Fruit fly (Drosophila melanogaster) whole organism, embryonic: ENCODE measurements around the gene Lgr3.
A peak's percentile ranks its signal among the peaks of the same experiment; 100 is the strongest.

ENCODE experiments used
- Abd-B ChIP-seq: fragments of 200-800 bp; sonication (Bioruptor generic); optimal IDR thresholded peaks from 2 replicates; lab custom pipeline; 2018; ENCODE audit warnings: missing biosample characterization, mild to moderate bottlenecking, missing genetic modification characterization, moderate library complexity
- Antp ChIP-seq: fragments of 200-800 bp; sonication (Bioruptor generic); optimal IDR thresholded peaks from 3 replicates; lab custom pipeline; 2016; ENCODE audit warnings: missing biosample characterization, missing genetic modification characterization
- Atf-2 ChIP-seq: fragments of 200-800 bp; sonication (Bioruptor generic); optimal IDR thresholded peaks from 2 replicates; lab custom pipeline; 2016; ENCODE audit warnings: missing biosample characterization, missing genetic modification characterization
- CG10209 ChIP-seq: fragments of 200-800 bp; sonication (Bioruptor generic); optimal IDR thresholded peaks from 3 replicates; lab custom pipeline; 2017; ENCODE audit warnings: missing biosample characterization, mild to moderate bottlenecking, missing genetic modification characterization, missing genetic modification reagents
- CG11247 ChIP-seq: fragments of 200-800 bp; sonication (Bioruptor generic); IDR thresholded peaks from 2 replicates; pipeline ENCODE4 v1.3.6; 2022; ENCODE audit warnings: missing biosample characterization, missing genetic modification characterization
- CG11456 ChIP-seq: fragments of 200-800 bp; sonication (Bioruptor generic); IDR thresholded peaks from 3 replicates; pipeline ENCODE4 v1.3.6; 2022; ENCODE audit warnings: missing biosample characterization, missing genetic modification characterization
- CG11695 ChIP-seq: fragments of 200-800 bp; sonication (Bioruptor generic); IDR thresholded peaks from 3 replicates; pipeline ENCODE4 v1.3.6; 2022; ENCODE audit warnings: missing biosample characterization, missing genetic modification characterization
- CG11723 ChIP-seq: fragments of 200-800 bp; sonication (Bioruptor generic); optimal IDR thresholded peaks from 2 replicates; lab custom pipeline; 2017; ENCODE audit warnings: missing biosample characterization, mild to moderate bottlenecking, missing genetic modification characterization
- CG14050 ChIP-seq: fragments of 200-800 bp; sonication (Bioruptor generic); IDR thresholded peaks from 3 replicates; pipeline ENCODE4 v1.3.6; 2022; ENCODE audit warnings: missing biosample characterization, missing genetic modification characterization
- CG2199 ChIP-seq: fragments of 200-800 bp; sonication (Bioruptor generic); IDR thresholded peaks from 3 replicates; pipeline ENCODE4 v1.3.6; 2022; ENCODE audit warnings: missing biosample characterization, missing genetic modification characterization
- CG32772 ChIP-seq: fragments of 200-800 bp; sonication (Bioruptor generic); IDR thresholded peaks from 2 replicates; pipeline ENCODE4 v1.3.6; 2022; ENCODE audit warnings: missing biosample characterization, missing genetic modification characterization
- CG4328 ChIP-seq: fragments of 200-800 bp; sonication (Bioruptor generic); optimal IDR thresholded peaks from 3 replicates; lab custom pipeline; 2017; ENCODE audit warnings: missing biosample characterization, missing genetic modification reagents, missing genetic modification characterization
- CG43689 ChIP-seq: fragments of 200-800 bp; sonication (Bioruptor generic); IDR thresholded peaks from 2 replicates; pipeline ENCODE4 v1.3.6; 2022; ENCODE audit warnings: missing biosample characterization, missing genetic modification characterization
- CG4424 ChIP-seq: fragments of 200-800 bp; sonication (Bioruptor generic); optimal IDR thresholded peaks from 3 replicates; lab custom pipeline; 2016; ENCODE audit warnings: missing biosample characterization, missing genetic modification characterization
- CG6854 ChIP-seq: fragments of 200-800 bp; sonication (Bioruptor generic); optimal IDR thresholded peaks from 3 replicates; lab custom pipeline; 2017; ENCODE audit warnings: missing biosample characterization, mild to moderate bottlenecking, missing genetic modification characterization
- CG7963 ChIP-seq: fragments of 200-800 bp; sonication (Bioruptor generic); IDR thresholded peaks from 3 replicates; pipeline ENCODE4 v1.3.6; 2022; ENCODE audit warnings: missing biosample characterization, missing genetic modification characterization; ENCODE audit not compliant: partially characterized antibody
- CG8388 ChIP-seq: fragments of 200-800 bp; sonication (Bioruptor generic); optimal IDR thresholded peaks from 2 replicates; lab custom pipeline; 2019; ENCODE audit warnings: missing biosample characterization, mild to moderate bottlenecking, missing genetic modification characterization, moderate library complexity
- CG8765 ChIP-seq: fragments of 200-800 bp; sonication (Bioruptor generic); IDR thresholded peaks from 2 replicates; pipeline ENCODE4 v1.3.6; 2022; ENCODE audit warnings: missing biosample characterization, missing genetic modification characterization
- CG8924 ChIP-seq: fragments of 200-800 bp; optimal IDR thresholded peaks from 3 replicates; lab custom pipeline; 2019; ENCODE audit warnings: missing biosample characterization, mild to moderate bottlenecking, missing genetic modification characterization, moderate library complexity
- CG8944 ChIP-seq: fragments of 200-800 bp; sonication (Bioruptor generic); optimal IDR thresholded peaks from 3 replicates; lab custom pipeline; 2016; ENCODE audit warnings: missing biosample characterization, missing genetic modification characterization
- CG9215 ChIP-seq: fragments of 200-800 bp; sonication (Bioruptor generic); IDR thresholded peaks from 2 replicates; pipeline ENCODE4 v1.3.6; 2022; ENCODE audit warnings: missing biosample characterization, missing genetic modification characterization
- CkIIα-i1 ChIP-seq: fragments of 200-800 bp; sonication (Bioruptor generic); IDR thresholded peaks from 2 replicates; pipeline ENCODE4 v1.3.6; 2022; ENCODE audit warnings: missing biosample characterization, missing genetic modification characterization
- Ets65A ChIP-seq: fragments of 200-800 bp; sonication (Bioruptor generic); peaks from one replicate; lab custom pipeline; 2016; ENCODE audit warnings: missing biosample characterization, missing genetic modification characterization
- GATAe ChIP-seq: fragments of 200-800 bp; sonication (Bioruptor generic); conservative IDR thresholded peaks from 2 replicates; pipeline ENCODE4 v1.3.6; 2022; ENCODE audit warnings: missing biosample characterization, missing genetic modification characterization
- HLH4C ChIP-seq: fragments of 200-800 bp; sonication (Bioruptor generic); IDR thresholded peaks from 3 replicates; pipeline ENCODE4 v1.3.6; 2022; ENCODE audit warnings: missing biosample characterization, missing genetic modification characterization; ENCODE audit not compliant: partially characterized antibody
- HmgZ ChIP-seq: fragments of 200-800 bp; sonication (Bioruptor generic); optimal IDR thresholded peaks from 2 replicates; lab custom pipeline; 2018; ENCODE audit warnings: missing biosample characterization, mild to moderate bottlenecking, missing genetic modification characterization
- Hr39 ChIP-seq: fragments of >200 bp; optimal IDR thresholded peaks from 2 replicates; lab custom pipeline; 2017
- Med ChIP-seq: fragments of 200-800 bp; sonication (Bioruptor generic); peaks from one replicate; lab custom pipeline; 2016; ENCODE audit warnings: missing biosample characterization, missing genetic modification characterization, mild to moderate bottlenecking, inconsistent platforms, moderate library complexity
- Mes4 ChIP-seq: fragments of 200-800 bp; sonication (Bioruptor generic); optimal IDR thresholded peaks from 2 replicates; lab custom pipeline; 2016; ENCODE audit warnings: missing biosample characterization, missing genetic modification characterization
- NC2β ChIP-seq: fragments of 200-800 bp; sonication (Bioruptor generic); optimal IDR thresholded peaks from 2 replicates; lab custom pipeline; 2016; ENCODE audit warnings: missing biosample characterization, missing genetic modification characterization
- Rfx ChIP-seq: fragments of 200-800 bp; sonication (Bioruptor generic); IDR thresholded peaks from 2 replicates; pipeline ENCODE4 v1.3.6; 2022; ENCODE audit warnings: missing biosample characterization, missing genetic modification characterization
- Side ChIP-seq: fragments of 200-800 bp; sonication (Bioruptor generic); optimal IDR thresholded peaks from 2 replicates; lab custom pipeline; 2016; ENCODE audit warnings: missing biosample characterization, missing genetic modification characterization
- Sry-β ChIP-seq: fragments of 200-800 bp; sonication (Bioruptor generic); optimal IDR thresholded peaks from 2 replicates; lab custom pipeline; 2018; ENCODE audit warnings: missing biosample characterization, mild to moderate bottlenecking, missing genetic modification characterization, moderate library complexity
- Vsx1 ChIP-seq: fragments of 200-800 bp; sonication (Bioruptor generic); optimal IDR thresholded peaks from 2 replicates; lab custom pipeline; 2017; ENCODE audit warnings: missing biosample characterization, mild to moderate bottlenecking, missing genetic modification characterization, missing genetic modification reagents
- az2 ChIP-seq: fragments of 200-800 bp; sonication (Bioruptor generic); optimal IDR thresholded peaks from 3 replicates; lab custom pipeline; 2016; ENCODE audit warnings: missing biosample characterization, missing genetic modification characterization
- bbx ChIP-seq: fragments of 200-800 bp; sonication (Bioruptor generic); IDR thresholded peaks from 2 replicates; pipeline ENCODE4 v1.3.6; 2022; ENCODE audit warnings: missing biosample characterization, missing genetic modification characterization; ENCODE audit not compliant: partially characterized antibody
- cato ChIP-seq: fragments of 200-800 bp; sonication (Bioruptor generic); optimal IDR thresholded peaks from 2 replicates; lab custom pipeline; 2016; ENCODE audit warnings: missing biosample characterization, missing genetic modification characterization, borderline replicate concordance
- ci ChIP-seq: fragments of 200-800 bp; sonication (Bioruptor generic); IDR thresholded peaks from 3 replicates; pipeline ENCODE4 v1.3.6; 2022; ENCODE audit warnings: missing biosample characterization, missing genetic modification characterization
- dpn ChIP-seq, 2 experiments: fragments of 200-800 bp; sonication (Bioruptor generic); optimal IDR thresholded peaks; 3 replicates each; lab custom pipeline; 2016; ENCODE audit warnings: missing biosample characterization in 2 of 2, missing genetic modification characterization in 2 of 2
- dysf ChIP-seq: fragments of 200-800 bp; sonication (Bioruptor generic); IDR thresholded peaks from 3 replicates; pipeline ENCODE4 v1.3.6; 2022; ENCODE audit warnings: missing biosample characterization, missing genetic modification characterization
- gcm2 ChIP-seq: fragments of 200-800 bp; sonication (Bioruptor generic); optimal IDR thresholded peaks from 2 replicates; lab custom pipeline; 2016; ENCODE audit warnings: missing biosample characterization, missing genetic modification characterization
- grau ChIP-seq: fragments of 200-800 bp; optimal IDR thresholded peaks from 3 replicates; lab custom pipeline; 2019; ENCODE audit warnings: missing biosample characterization, mild to moderate bottlenecking, missing genetic modification characterization, moderate library complexity
- oc ChIP-seq: fragments of 200-800 bp; sonication (Bioruptor generic); optimal IDR thresholded peaks from 2 replicates; lab custom pipeline; 2018; ENCODE audit warnings: missing biosample characterization, mild to moderate bottlenecking, missing genetic modification characterization, moderate library complexity
- otp ChIP-seq: fragments of 200-800 bp; sonication (Bioruptor generic); IDR thresholded peaks from 3 replicates; pipeline ENCODE4, ENCODE4 v1.3.6; 2022; ENCODE audit warnings: missing biosample characterization, missing genetic modification characterization
- pan ChIP-seq, 4 experiments: fragments of >200 bp in 3 of 4; fragments of 200-800 bp in 1 of 4; sonication (Bioruptor generic) in 1 of 4; optimal IDR thresholded peaks in 3 of 4; IDR thresholded peaks in 1 of 4; 2 replicates each; pipeline versions ENCODE4 v1.3.6 to Lab custom; 2017 to 2022; ENCODE audit warnings: missing biosample characterization in 2 of 4, missing genetic modification characterization in 2 of 4, mixed read lengths in 1 of 4
- pros ChIP-seq: fragments of 200-800 bp; sonication (Bioruptor generic); optimal IDR thresholded peaks from 3 replicates; lab custom pipeline; 2019; ENCODE audit warnings: missing biosample characterization, mild to moderate bottlenecking, missing genetic modification characterization, moderate library complexity
- pzg ChIP-seq: fragments of 200-800 bp; sonication (Bioruptor generic); optimal IDR thresholded peaks from 3 replicates; lab custom pipeline; 2018; ENCODE audit warnings: missing biosample characterization, mild to moderate bottlenecking, missing genetic modification characterization, moderate library complexity
- ranshi ChIP-seq: fragments of 200-800 bp; sonication (Bioruptor generic); IDR thresholded peaks from 2 replicates; pipeline ENCODE4 v1.3.6; 2022; ENCODE audit warnings: missing biosample characterization, missing genetic modification characterization
- repo ChIP-seq: fragments of 200-800 bp; sonication (Bioruptor generic); optimal IDR thresholded peaks from 2 replicates; lab custom pipeline; 2016; ENCODE audit warnings: missing biosample characterization, missing genetic modification characterization
- yki ChIP-seq: fragments of >200 bp; optimal IDR thresholded peaks from 3 replicates; lab custom pipeline; 2018
- zfh2 ChIP-seq: fragments of 200-800 bp; sonication (Bioruptor generic); optimal IDR thresholded peaks from 2 replicates; lab custom pipeline; 2016; ENCODE audit warnings: missing biosample characterization, missing genetic modification characterization

Lgr3 gene

dm6 chr3R:25661531-25662193 is 3.9 kb upstream of the Lgr3 start, which contains the start of gene RASSF8 (continued):
- TF ChIP-seq CG7963 (peak; percentile 44; the same call in 1 of the 3 replicates), CG9215 (GFP tag; lab: Robert Waterston, UW) (no peak), Hr39 (lab: Kevin White, UChicago) (no peak), CG14050 (GFP tag; lab: Robert Waterston, UW) (no peak), CG6854 (GFP tag; lab: Kevin White, UChicago) (no peak), zfh2 (peak; percentile 53), CG2199 (no peak), GATAe (GFP tag; lab: Robert Waterston, UW) (no peak), cato (GFP tag; lab: Kevin White, UChicago) (no peak), CG11723 (no peak), Rfx (GFP tag; lab: Robert Waterston, UW) (peak; percentile 76), HmgZ (peak; percentile 48), Vsx1 (no peak), bbx (GFP tag; lab: Robert Waterston, UW) (peak; percentile 64), CG11456 (peak; percentile 62; the same call in 1 of the 3 replicates), CG8944 (GFP tag; lab: Kevin White, UChicago) (peak; percentile 22), CG32772 (GFP tag; lab: Robert Waterston, UW) (no peak), NC2β (GFP tag; lab: Kevin White, UChicago) (no peak), dysf (GFP tag; lab: Robert Waterston, UW) (peak; percentile 28; the same call in 1 of the 3 replicates), CkIIα-i1 (GFP tag; lab: Robert Waterston, UW) (no peak), Atf-2 (GFP tag; lab: Kevin White, UChicago) (peak; percentile 43), gcm2 (GFP tag; lab: Kevin White, UChicago) (no peak), pzg (peak; percentile 39), CG43689 (GFP tag; lab: Robert Waterston, UW) (no peak)

- TF ChIP-seq Mes4 (GFP tag; lab: Kevin White, UChicago) (peak; percentile 15), HLH4C (no peak), CG11247 (GFP tag; lab: Robert Waterston, UW) (no peak), CG10209 (GFP tag; lab: Kevin White, UChicago) (no peak), CG8388 (no peak), CG8924 (no peak), ci (0 out of 3 replicates have a peak, but pooled peaks have one; percentile 24), pros (no peak), ranshi (no peak), Antp (GFP tag; lab: Kevin White, UChicago) (no peak), az2 (GFP tag; lab: Kevin White, UChicago) (peak; percentile 8), Ets65A (GFP tag; lab: Kevin White, UChicago) (peak; percentile 78), Abd-B (GFP tag; lab: Kevin White, UChicago) (no peak), oc (tag; lab: Kevin White, UChicago) (no peak), dpn (GFP tag; optimal IDR thresholded peaks at IDR 0.05; lab: Kevin White, UChicago) (peak in 1 of 2 experiments; percentile 4), CG8765 (GFP tag; lab: Robert Waterston, UW) (no peak), pan (optimal IDR thresholded peaks at IDR 0.05; lab: Kevin White, UChicago) (no peak), pan (GFP tag; optimal IDR thresholded peaks at IDR 0.05 in 1 of 2, IDR thresholded peaks at IDR 0.05 in 1 of 2) (peak in 1 of 2 experiments; percentile 29), grau (peak; percentile 60), yki (lab: Kevin White, UChicago) (no peak), CG11695 (GFP tag; lab: Robert Waterston, UW) (no peak), Side (GFP tag; lab: Kevin White, UChicago) (no peak), repo (GFP tag; lab: Kevin White, UChicago) (no peak), Sry-β (GFP tag; lab: Kevin White, UChicago) (no peak), CG4328 (GFP tag; lab: Kevin White, UChicago) (no peak), CG4424 (peak; percentile 27), Med (GFP tag; lab: Kevin White, UChicago) (peak; percentile 1), otp (peak; percentile 14; the same call in 1 of the 3 replicates)
Measured at dm6 chr3R:25662358-25662757, 3.3 kb upstream of the Lgr3 start.
